Fruit fly (Drosophila melanogaster) whole organism, pupa: ENCODE results near the gene HIP.

Experiments
- CG10348 ChIP-seq: fragments of 200-800 bp; sonication (Bioruptor generic); IDR thresholded peaks from 2 replicates; pipeline ENCODE4 v1.3.6; 2022; ENCODE audit warnings: missing biosample characterization, missing genetic modification characterization
- CG12605 ChIP-seq: fragments of 200-800 bp; sonication (Bioruptor generic); IDR thresholded peaks from 2 replicates; pipeline ENCODE4 v1.3.6; 2022; ENCODE audit warnings: missing biosample characterization, missing genetic modification characterization
- CG13204 ChIP-seq: fragments of 200-800 bp; sonication (Bioruptor generic); optimal IDR thresholded peaks from 2 replicates; lab custom pipeline; 2018; ENCODE audit warnings: missing biosample characterization, mild to moderate bottlenecking, missing genetic modification characterization, moderate library complexity
- CG14655 ChIP-seq: fragments of 200-800 bp; sonication (Bioruptor generic); optimal IDR thresholded peaks from 3 replicates; lab custom pipeline; 2017; ENCODE audit warnings: mild to moderate bottlenecking, missing biosample characterization, missing genetic modification reagents, missing genetic modification characterization
- CG15710 ChIP-seq: fragments of 200-800 bp; sonication (Bioruptor generic); optimal IDR thresholded peaks from 2 replicates; lab custom pipeline; 2018; ENCODE audit warnings: missing biosample characterization, mild to moderate bottlenecking, missing genetic modification characterization, moderate library complexity
- CG17806 ChIP-seq: fragments of 200-800 bp; sonication (Bioruptor generic); optimal IDR thresholded peaks from 2 replicates; lab custom pipeline; 2018; ENCODE audit warnings: missing biosample characterization, mild to moderate bottlenecking, missing genetic modification characterization, moderate library complexity
- CG32121 ChIP-seq: fragments of 200-800 bp; sonication (Bioruptor generic); IDR thresholded peaks from 2 replicates; pipeline ENCODE4 v1.3.6; 2022; ENCODE audit warnings: missing biosample characterization, missing genetic modification characterization
- CG34367 ChIP-seq: fragments of 200-800 bp; sonication (Bioruptor generic); optimal IDR thresholded peaks from 2 replicates; lab custom pipeline; 2018; ENCODE audit warnings: missing biosample characterization, mild to moderate bottlenecking, missing genetic modification characterization
- CG4496 ChIP-seq: fragments of 200-800 bp; sonication (Bioruptor generic); IDR thresholded peaks from 3 replicates; pipeline ENCODE4 v1.3.6; 2022; ENCODE audit warnings: missing biosample characterization, missing genetic modification characterization
- CG8159 ChIP-seq: fragments of 200-800 bp; sonication (Bioruptor generic); optimal IDR thresholded peaks from 3 replicates; lab custom pipeline; 2018; ENCODE audit warnings: missing biosample characterization, mild to moderate bottlenecking, missing genetic modification characterization, moderate library complexity
- CG8301 ChIP-seq: fragments of 200-800 bp; sonication (Bioruptor generic); optimal IDR thresholded peaks from 2 replicates; lab custom pipeline; 2018; ENCODE audit warnings: missing biosample characterization, mild to moderate bottlenecking, missing genetic modification characterization
- CG9948 ChIP-seq: fragments of 200-800 bp; sonication (Bioruptor generic); optimal IDR thresholded peaks from 2 replicates; lab custom pipeline; 2018; ENCODE audit warnings: missing biosample characterization, mild to moderate bottlenecking, missing genetic modification characterization, moderate library complexity
- D1 ChIP-seq: fragments of 200-800 bp; sonication (Bioruptor generic); optimal IDR thresholded peaks from 2 replicates; lab custom pipeline; 2018; ENCODE audit warnings: missing biosample characterization, mild to moderate bottlenecking, missing genetic modification characterization, moderate library complexity
- EcR ChIP-seq: fragments of 200-800 bp; sonication (Bioruptor generic); optimal IDR thresholded peaks from 3 replicates; lab custom pipeline; 2019; ENCODE audit warnings: missing biosample characterization, missing genetic modification characterization, mild to moderate bottlenecking, moderate library complexity, missing genetic modification reagents
- Ets98B ChIP-seq: fragments of 200-800 bp; sonication (Bioruptor generic); IDR thresholded peaks from 2 replicates; pipeline ENCODE4 v1.3.6; 2022; ENCODE audit warnings: missing biosample characterization, missing genetic modification characterization
- Pif1A ChIP-seq: fragments of 200-800 bp; sonication (Bioruptor generic); optimal IDR thresholded peaks from 3 replicates; lab custom pipeline; 2016; ENCODE audit warnings: missing biosample characterization, missing genetic modification characterization
- Pif1B ChIP-seq: fragments of 200-800 bp; sonication (Bioruptor generic); optimal IDR thresholded peaks from 3 replicates; lab custom pipeline; 2016; ENCODE audit warnings: missing biosample characterization, missing genetic modification characterization
- Snoo ChIP-seq: fragments of 200-800 bp; sonication (Bioruptor generic); optimal IDR thresholded peaks from 3 replicates; lab custom pipeline; 2017; ENCODE audit warnings: missing biosample characterization, mild to moderate bottlenecking, missing genetic modification characterization, inconsistent platforms
- fd96Ca ChIP-seq: fragments of 200-800 bp; sonication (Bioruptor generic); IDR thresholded peaks from 3 replicates; pipeline ENCODE4 v1.3.6; 2022; ENCODE audit warnings: missing biosample characterization, missing genetic modification characterization
- gl ChIP-seq: fragments of 200-800 bp; sonication (Bioruptor generic); optimal IDR thresholded peaks from 2 replicates; lab custom pipeline; 2018; ENCODE audit warnings: missing biosample characterization, mild to moderate bottlenecking, missing genetic modification characterization
- rn ChIP-seq: fragments of 200-800 bp; sonication (Bioruptor generic); IDR thresholded peaks from 2 replicates; pipeline ENCODE4 v1.3.6; 2022; ENCODE audit warnings: missing biosample characterization, missing genetic modification characterization

The HIP gene

dm6 chrX:3834955-3835763 lies 36.2 kb downstream of the HIP start:
- TF ChIP-seq Ets98B (GFP tag; lab: Robert Waterston, UW), result peak; percentile 62; the same call in 1 of the 2 replicates
- TF ChIP-seq rn (GFP tag; lab: Robert Waterston, UW), result no peak
- TF ChIP-seq CG14655 (GFP tag; lab: Kevin White, UChicago), result no peak
- TF ChIP-seq fd96Ca, result peak; percentile 33; the same call in 1 of the 3 replicates
- TF ChIP-seq EcR (GFP tag; lab: Kevin White, UChicago), result peak; percentile 75
- no peak for TF ChIP-seq Snoo (tag; lab: Kevin White, UChicago)
- peak; percentile 49 for TF ChIP-seq CG13204 (GFP tag; lab: Kevin White, UChicago)
- TF ChIP-seq CG4496, result peak; percentile 76; the same call in 2 of the 3 replicates
- TF ChIP-seq CG12605 (GFP tag; lab: Robert Waterston, UW), result peak; percentile 71
- TF ChIP-seq CG9948, result no peak
- peak; percentile 34 for TF ChIP-seq Pif1B
- peak; percentile 54 for TF ChIP-seq Pif1A (GFP tag; lab: Kevin White, UChicago)
- TF ChIP-seq CG34367 (tag; lab: Kevin White, UChicago), result peak; percentile 58
- TF ChIP-seq CG8301 (tag; lab: Kevin White, UChicago), result no peak
- TF ChIP-seq CG15710, result peak; percentile 37
- TF ChIP-seq CG8159 (tag; lab: Kevin White, UChicago), result peak; percentile 41
- peak; percentile 77 for TF ChIP-seq gl
- peak; percentile 36 for TF ChIP-seq CG17806 (tag; lab: Kevin White, UChicago)
- TF ChIP-seq D1 (tag; lab: Kevin White, UChicago), result no peak

- TF ChIP-seq Snoo (tag; lab: Kevin White, UChicago) (no peak), EcR (GFP tag; lab: Kevin White, UChicago) (no peak), CG4496 (no peak), Ets98B (GFP tag; lab: Robert Waterston, UW) (0 out of 2 replicates have a peak, but pooled peaks have one; percentile 11), gl (no peak), CG15710 (no peak), CG9948 (no peak)
Observed at dm6 chrX:3835764-3836342, 36.9 kb downstream of the HIP start.

- TF ChIP-seq CG34367 (tag; lab: Kevin White, UChicago) (no peak), CG15710 (no peak), CG17806 (tag; lab: Kevin White, UChicago) (no peak), Ets98B (GFP tag; lab: Robert Waterston, UW) (0 out of 2 replicates have a peak, but pooled peaks have one; percentile 17), EcR (GFP tag; lab: Kevin White, UChicago) (no peak), rn (GFP tag; lab: Robert Waterston, UW) (no peak), Pif1A (GFP tag; lab: Kevin White, UChicago) (no peak), Snoo (tag; lab: Kevin White, UChicago) (no peak), CG13204 (GFP tag; lab: Kevin White, UChicago) (no peak), CG10348 (GFP tag; lab: Robert Waterston, UW) (no peak), CG8301 (tag; lab: Kevin White, UChicago) (no peak), D1 (tag; lab: Kevin White, UChicago) (no peak), CG32121 (peak; percentile 44; the same call in 1 of the 2 replicates), Pif1B (no peak)
- TF ChIP-seq, all 21 proteins: peak for 2
Observed at dm6 chrX:3837628-3838027, 38.7 kb downstream of the HIP start.

DNA sequence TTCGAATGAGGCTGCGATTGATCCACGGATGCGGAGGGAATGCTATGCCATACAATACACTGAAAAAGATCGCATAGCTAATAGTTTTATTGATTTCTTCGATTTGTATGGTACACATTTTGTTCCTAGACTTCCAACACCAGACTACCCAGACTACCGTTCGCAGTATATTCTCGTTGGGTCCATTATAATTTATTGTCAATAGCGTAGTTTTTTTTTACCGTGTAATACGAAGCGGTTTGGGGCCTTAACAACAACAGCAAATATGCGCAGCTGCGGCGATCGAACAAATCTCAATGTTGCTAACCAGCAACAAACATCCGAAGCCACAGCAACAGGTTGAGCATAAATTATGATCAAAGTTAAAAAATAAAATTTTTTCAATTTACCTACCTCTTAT lies 39.7 kb downstream of the HIP start:
- peak; percentile 41 for TF ChIP-seq CG8159 (tag; lab: Kevin White, UChicago)
- TF ChIP-seq Ets98B (GFP tag; lab: Robert Waterston, UW), result peak; percentile 79
- TF ChIP-seq CG13204 (GFP tag; lab: Kevin White, UChicago), result no peak
- TF ChIP-seq CG32121, result peak; percentile 76
- peak; percentile 44 for TF ChIP-seq CG9948
- peak; percentile 55 for TF ChIP-seq CG15710
- TF ChIP-seq CG10348 (GFP tag; lab: Robert Waterston, UW), result no peak
- TF ChIP-seq Snoo (tag; lab: Kevin White, UChicago), result no peak
- no peak for TF ChIP-seq EcR (GFP tag; lab: Kevin White, UChicago)
- peak; percentile 40 for TF ChIP-seq Pif1B
- TF ChIP-seq CG34367 (tag; lab: Kevin White, UChicago), result peak; percentile 17
- peak; percentile 62 for TF ChIP-seq CG12605 (GFP tag; lab: Robert Waterston, UW)
- TF ChIP-seq Pif1A (GFP tag; lab: Kevin White, UChicago), result peak; percentile 45
- TF ChIP-seq D1 (tag; lab: Kevin White, UChicago), result no peak
- peak; percentile 70 for TF ChIP-seq CG14655 (GFP tag; lab: Kevin White, UChicago)
- TF ChIP-seq CG8301 (tag; lab: Kevin White, UChicago), result peak; percentile 69
- TF ChIP-seq CG4496, result peak; percentile 85
- peak; percentile 83 for TF ChIP-seq fd96Ca
- TF ChIP-seq gl, result no peak
- no peak for TF ChIP-seq rn (GFP tag; lab: Robert Waterston, UW)
- TF ChIP-seq CG17806 (tag; lab: Kevin White, UChicago), result peak; percentile 46

- TF ChIP-seq CG17806 (tag; lab: Kevin White, UChicago) (no peak), CG9948 (no peak), EcR (GFP tag; lab: Kevin White, UChicago) (no peak), rn (GFP tag; lab: Robert Waterston, UW) (no peak), CG13204 (GFP tag; lab: Kevin White, UChicago) (peak; percentile 7), CG32121 (peak; percentile 57), CG12605 (GFP tag; lab: Robert Waterston, UW) (0 out of 2 replicates have a peak, but pooled peaks have one; percentile 16), Ets98B (GFP tag; lab: Robert Waterston, UW) (peak; percentile 75; the same call in 1 of the 2 replicates), fd96Ca (peak; percentile 64; the same call in 1 of the 3 replicates)
Observed at dm6 chrX:3840962-3841361, 42.0 kb downstream of the HIP start.
